Worm (Caenorhabditis elegans) whole organism, L1 larva: Measurements from ENCODE around the gene C26D10.3.

Experiments used
- C04F5.9 ChIP-seq: sonication (generic microtip); optimal IDR thresholded peaks from 2 replicates; lab custom pipeline; 2016; ENCODE audit warnings: missing genetic modification characterization, missing compliant biosample characterization
- F16B12.6 ChIP-seq: fragments of 150-350 bp; optimal IDR thresholded peaks from 2 replicates; lab custom pipeline; 2014; ENCODE audit warnings: missing biosample characterization, missing genetic modification characterization
- aly-2 ChIP-seq: fragments of 150-350 bp; optimal IDR thresholded peaks from 2 replicates; lab custom pipeline; 2014; ENCODE audit warnings: missing biosample characterization, missing genetic modification characterization
- ama-1 ChIP-seq: fragments of 150-350 bp; optimal IDR thresholded peaks from 2 replicates; lab custom pipeline; 2014
- ceh-63 ChIP-seq: fragments of 200-800 bp; sonication (Bioruptor generic); optimal IDR thresholded peaks from 2 replicates; lab custom pipeline; 2018; ENCODE audit warnings: mild to moderate bottlenecking, missing genetic modification characterization, missing compliant biosample characterization
- ceh-90 ChIP-seq: sonication (generic microtip); optimal IDR thresholded peaks from 2 replicates; lab custom pipeline; 2016; ENCODE audit warnings: missing genetic modification characterization, missing compliant biosample characterization
- ces-1 ChIP-seq: fragments of 150-350 bp; optimal IDR thresholded peaks from 2 replicates; lab custom pipeline; 2014; ENCODE audit warnings: missing biosample characterization, missing genetic modification reagents, missing genetic modification characterization
- dsc-1 ChIP-seq: sonication (generic microtip); optimal IDR thresholded peaks from 2 replicates; lab custom pipeline; 2016; ENCODE audit warnings: mild to moderate bottlenecking, missing genetic modification characterization, missing compliant biosample characterization
- efl-1 ChIP-seq, 4 experiments: fragments of 150-350 bp; optimal IDR thresholded peaks in 3 of 4; peaks in 1 of 4; 1 replicate in 1 of 4; 2 replicates in 3 of 4; lab custom pipeline; 2014; ENCODE audit warnings: missing biosample characterization in 2 of 4, missing genetic modification characterization in 2 of 4, missing genetic modification reagents in 2 of 4
- egl-13 ChIP-seq: sonication (generic microtip); optimal IDR thresholded peaks from 2 replicates; lab custom pipeline; 2016; ENCODE audit warnings: missing genotype, missing genetic modification reagents, missing genetic modification characterization, missing compliant biosample characterization
- egl-27 ChIP-seq, 2 experiments: fragments of 150-350 bp in 1 of 2; sonication (generic microtip); optimal IDR thresholded peaks; 3 replicates each; lab custom pipeline; 2017 to 2018; ENCODE audit warnings: missing biosample characterization in 2 of 2, missing genetic modification characterization in 2 of 2, missing genetic modification reagents in 2 of 2
- elt-2 ChIP-seq: sonication (generic microtip); optimal IDR thresholded peaks from 2 replicates; lab custom pipeline; 2016; ENCODE audit warnings: missing genetic modification characterization, mild to moderate bottlenecking, inconsistent platforms, missing compliant biosample characterization, missing genetic modification reagents
- elt-3 ChIP-seq, 6 experiments: fragments of 150-350 bp in 1 of 6; sonication (generic microtip); optimal IDR thresholded peaks; 2 replicates each; lab custom pipeline; 2017 to 2018; ENCODE audit warnings: missing biosample characterization in 6 of 6, missing genetic modification characterization in 6 of 6, inconsistent platforms in 1 of 6
- ets-5 ChIP-seq: fragments of 200-800 bp; sonication (Bioruptor generic); IDR thresholded peaks from 2 replicates; pipeline ENCODE4 v1.3.6; 2022; ENCODE audit warnings: missing genetic modification characterization, missing compliant biosample characterization
- fos-1 ChIP-seq: fragments of 150-350 bp; optimal IDR thresholded peaks from 2 replicates; lab custom pipeline; 2014; ENCODE audit warnings: missing biosample characterization, missing genetic modification characterization
- hlh-4 ChIP-seq: sonication (generic microtip); optimal IDR thresholded peaks from 2 replicates; lab custom pipeline; 2016; ENCODE audit warnings: mild to moderate bottlenecking, missing genetic modification characterization, missing compliant biosample characterization
- hpl-2 ChIP-seq: fragments of 150-350 bp; optimal IDR thresholded peaks from 2 replicates; lab custom pipeline; 2014; ENCODE audit warnings: missing biosample characterization, missing genetic modification reagents, missing genetic modification characterization
- lin-13 ChIP-seq: fragments of 150-350 bp; optimal IDR thresholded peaks from 2 replicates; lab custom pipeline; 2014; ENCODE audit warnings: missing biosample characterization, missing genetic modification reagents, missing genetic modification characterization
- lin-14 ChIP-seq: fragments of 200-800 bp; sonication (Bioruptor generic); optimal IDR thresholded peaks from 2 replicates; lab custom pipeline; 2018; ENCODE audit warnings: mild to moderate bottlenecking, missing genetic modification characterization, moderate library complexity, missing compliant biosample characterization
- lin-39 ChIP-seq: fragments of 150-350 bp; optimal IDR thresholded peaks from 2 replicates; lab custom pipeline; 2014; ENCODE audit warnings: missing biosample characterization, missing genetic modification reagents, missing genetic modification characterization
- mdl-1 ChIP-seq, 2 experiments: fragments of 150-350 bp; optimal IDR thresholded peaks; 2 replicates each; lab custom pipeline; 2014 to 2017; ENCODE audit warnings: missing biosample characterization in 2 of 2, missing genetic modification characterization in 2 of 2, inconsistent platforms in 1 of 2
- mep-1 ChIP-seq: fragments of 150-350 bp; optimal IDR thresholded peaks from 2 replicates; lab custom pipeline; 2014; ENCODE audit warnings: missing biosample characterization, missing genetic modification characterization
- nhr-12 ChIP-seq: sonication (generic microtip); optimal IDR thresholded peaks from 2 replicates; lab custom pipeline; 2017; ENCODE audit warnings: missing biosample characterization, missing genetic modification characterization
- nhr-19 ChIP-seq: fragments of 200-800 bp; sonication (Bioruptor generic); conservative IDR thresholded peaks from 2 replicates; pipeline ENCODE4 v1.3.6; 2022; ENCODE audit warnings: missing genetic modification characterization, missing compliant biosample characterization
- nhr-237 ChIP-seq: fragments of 150-350 bp; optimal IDR thresholded peaks from 2 replicates; lab custom pipeline; 2014; ENCODE audit warnings: missing biosample characterization, missing genetic modification characterization
- nhr-28 ChIP-seq: fragments of 150-350 bp; optimal IDR thresholded peaks from 2 replicates; lab custom pipeline; 2014; ENCODE audit warnings: missing biosample characterization, missing genetic modification characterization
- nhr-76 ChIP-seq: sonication (generic microtip); optimal IDR thresholded peaks from 2 replicates; lab custom pipeline; 2017; ENCODE audit warnings: missing biosample characterization, missing genetic modification characterization
- nhr-84 ChIP-seq: sonication (generic microtip); optimal IDR thresholded peaks from 2 replicates; lab custom pipeline; 2017; ENCODE audit warnings: missing biosample characterization, missing genetic modification characterization
- pag-3 ChIP-seq: sonication (generic microtip); optimal IDR thresholded peaks from 2 replicates; lab custom pipeline; 2017; ENCODE audit warnings: missing genetic modification characterization, mild to moderate bottlenecking, missing compliant biosample characterization, antibody characterized with exemption, borderline replicate concordance; ENCODE audit not compliant: insufficient read depth
- pax-3 ChIP-seq: fragments of 200-800 bp; sonication (Bioruptor generic); optimal IDR thresholded peaks from 2 replicates; lab custom pipeline; 2018; ENCODE audit warnings: mild to moderate bottlenecking, missing genetic modification characterization, moderate library complexity, missing compliant biosample characterization
- snpc-4 ChIP-seq: fragments of 150-350 bp; optimal IDR thresholded peaks from 2 replicates; lab custom pipeline; 2014; ENCODE audit warnings: missing biosample characterization, missing genetic modification characterization
- snu-23 ChIP-seq: sonication (generic microtip); optimal IDR thresholded peaks from 2 replicates; lab custom pipeline; 2016; ENCODE audit warnings: missing genetic modification characterization, missing compliant biosample characterization
- sox-4 ChIP-seq: sonication (generic microtip); optimal IDR thresholded peaks from 2 replicates; lab custom pipeline; 2016; ENCODE audit warnings: missing genetic modification characterization, missing compliant biosample characterization
- sup-37 ChIP-seq: fragments of 200-800 bp; sonication (Bioruptor generic); optimal IDR thresholded peaks from 2 replicates; lab custom pipeline; 2018; ENCODE audit warnings: mild to moderate bottlenecking, missing genetic modification characterization, missing compliant biosample characterization
- unc-30 ChIP-seq: sonication (generic microtip); optimal IDR thresholded peaks from 2 replicates; lab custom pipeline; 2017; ENCODE audit warnings: missing biosample characterization, missing genetic modification characterization
- zip-4 ChIP-seq: fragments of 200-800 bp; sonication (Bioruptor generic); optimal IDR thresholded peaks from 2 replicates; lab custom pipeline; 2018; ENCODE audit warnings: mild to moderate bottlenecking, missing genetic modification characterization, moderate library complexity, missing compliant biosample characterization

C26D10.3 gene

DNA sequence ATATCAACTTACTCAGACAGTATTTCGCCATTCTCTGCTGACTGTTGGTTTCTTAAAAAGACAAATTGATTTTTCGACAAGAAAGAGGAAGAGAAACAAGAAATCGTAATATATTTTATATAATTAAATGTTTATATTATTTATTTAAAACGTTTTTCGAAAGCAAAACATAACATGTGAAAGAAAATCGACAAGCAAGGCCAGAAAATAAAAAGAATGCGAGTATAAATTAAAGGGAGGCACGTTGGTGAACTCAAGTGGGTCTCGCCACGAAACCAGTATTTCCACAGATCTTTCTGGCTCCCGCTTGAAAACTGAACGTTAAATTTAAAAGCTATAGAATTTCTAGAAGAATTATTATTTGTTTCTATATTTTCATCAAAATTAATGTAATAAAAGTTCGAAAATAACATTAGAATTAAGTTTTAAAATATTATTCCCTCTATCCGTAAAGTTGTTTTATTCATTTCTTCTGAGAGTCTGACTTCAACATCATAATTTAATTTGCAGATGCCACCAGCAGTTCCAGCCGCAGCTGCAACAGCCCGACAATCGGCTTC is 41.9 kb upstream of the C26D10.3 start, which contains the start of the genes nst-1 and cct-4 (continued):
- TF ChIP-seq hpl-2 (GFP tag; lab: Kevin White, UChicago) (no peak), mdl-1 (tag; optimal IDR thresholded peaks at IDR 0.05; lab: Kevin White, UChicago) (no peak), ceh-90 (no peak), lin-13 (GFP tag; lab: Kevin White, UChicago) (no peak), fos-1 (tag; lab: Kevin White, UChicago) (no peak), nhr-76 (no peak), nhr-19 (GFP tag; lab: Robert Waterston, UW) (no peak), egl-13 (tag; lab: Kevin White, UChicago) (no peak), elt-3 (tag; optimal IDR thresholded peaks at IDR 0.05; lab: Kevin White, UChicago) (peak in 1 of 6 experiments; percentile 45), mep-1 (tag; lab: Kevin White, UChicago) (peak; percentile 70), pax-3 (tag; lab: Kevin White, UChicago) (no peak), lin-39 (tag; lab: Kevin White, UChicago) (no peak), pag-3 (tag; lab: Kevin White, UChicago) (no peak), snpc-4 (tag; lab: Kevin White, UChicago) (no peak), unc-30 (tag; lab: Kevin White, UChicago) (no peak), sup-37 (GFP tag; lab: Kevin White, UChicago) (no peak), zip-4 (GFP tag; lab: Kevin White, UChicago) (no peak), dsc-1 (tag; lab: Kevin White, UChicago) (no peak), nhr-84 (no peak), C04F5.9 (tag; lab: Kevin White, UChicago) (no peak), hlh-4 (tag; lab: Kevin White, UChicago) (no peak), elt-2 (tag; lab: Kevin White, UChicago) (no peak)

DNA sequence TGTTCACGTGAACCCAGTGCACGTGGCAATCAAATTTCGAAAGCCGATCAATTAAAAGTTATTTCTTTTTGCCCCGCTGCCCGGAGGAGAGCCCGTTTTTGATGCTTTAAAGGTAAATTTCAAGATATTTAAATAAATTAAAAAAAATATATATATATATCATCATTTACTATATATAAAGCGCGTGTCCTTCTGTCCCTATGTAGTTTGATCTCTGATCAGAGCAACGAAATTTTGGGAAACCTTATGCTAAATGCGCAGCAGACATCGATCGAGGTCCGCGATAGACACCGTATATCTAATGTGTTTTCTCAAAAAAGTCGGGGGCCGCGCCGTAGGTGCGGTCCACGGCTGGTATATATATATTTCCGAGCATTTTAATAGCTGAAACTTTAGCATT is 39.3 kb upstream of the C26D10.3 start:
- TF ChIP-seq ama-1 (lab: Kevin White, UChicago), result peak; percentile 35

DNA sequence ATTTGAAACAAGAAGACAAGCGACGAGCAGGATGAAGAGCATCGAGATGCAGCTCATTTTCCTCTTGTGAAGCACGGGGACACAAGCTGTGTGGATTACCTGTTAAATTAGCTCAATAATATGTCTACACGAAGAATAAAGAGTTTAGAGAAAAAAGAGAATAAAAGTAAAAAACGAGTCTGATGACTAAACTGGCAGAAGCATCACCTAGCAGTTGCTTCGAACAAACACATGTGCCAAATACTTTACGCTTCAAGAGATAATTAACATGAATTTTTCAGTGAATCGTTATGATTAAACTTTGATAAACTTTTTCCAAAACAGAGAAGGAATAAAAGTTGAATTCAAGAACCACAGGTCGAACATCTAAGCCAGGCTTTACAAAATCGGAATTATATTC is 29.9 kb upstream of the C26D10.3 start, which contains the start of gene nlp-55:
Gene nlp-55 (minus strand): TSS at position 101 of the 400 bp plus-strand sequence.
- TF ChIP-seq lin-14, result peak; percentile 7
- no peak for TF ChIP-seq sox-4 (tag; lab: Kevin White, UChicago)
- TF ChIP-seq, all 84 proteins: peak for 1

DNA sequence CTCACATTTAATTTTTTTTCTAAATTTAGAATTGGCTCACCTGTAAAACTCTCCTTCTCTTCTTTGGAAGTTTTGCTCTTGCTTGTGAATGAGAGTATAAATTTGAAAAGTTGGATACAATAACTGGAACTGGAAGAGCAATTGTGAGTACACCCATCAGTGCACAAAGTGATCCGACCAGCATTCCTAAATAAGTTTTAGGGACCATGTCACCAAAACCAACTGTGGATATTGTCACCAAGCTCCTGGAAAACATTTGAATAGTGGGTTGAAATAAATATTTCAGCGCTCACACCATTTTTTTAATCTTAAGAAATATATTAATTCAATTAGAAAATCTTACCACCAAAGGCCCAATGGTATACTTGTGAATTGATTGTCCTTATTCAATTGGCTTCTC is 16.9 kb upstream of the C26D10.3 start:
- TF ChIP-seq nhr-28 (tag; lab: Kevin White, UChicago) (no peak), nhr-237 (tag; lab: Kevin White, UChicago) (no peak), ces-1 (GFP tag; lab: Kevin White, UChicago) (no peak), dsc-1 (tag; lab: Kevin White, UChicago) (no peak), F16B12.6 (tag; lab: Kevin White, UChicago) (no peak), ceh-63 (GFP tag; lab: Kevin White, UChicago) (no peak), aly-2 (tag; lab: Kevin White, UChicago) (no peak), nhr-12 (tag; lab: Kevin White, UChicago) (no peak), ceh-90 (no peak), snu-23 (GFP tag; lab: Kevin White, UChicago) (no peak), ets-5 (no peak), egl-27 (tag; optimal IDR thresholded peaks at IDR 0.05; lab: Kevin White, UChicago) (no peak), pag-3 (tag; lab: Kevin White, UChicago) (no peak), efl-1 (optimal IDR thresholded peaks at IDR 0.05; lab: Kevin White, UChicago) (no peak), efl-1 (GFP tag; optimal IDR thresholded peaks at IDR 0.05 in 1 of 2; lab: Kevin White, UChicago) (no peak)
